In the genomic region with DNA sequence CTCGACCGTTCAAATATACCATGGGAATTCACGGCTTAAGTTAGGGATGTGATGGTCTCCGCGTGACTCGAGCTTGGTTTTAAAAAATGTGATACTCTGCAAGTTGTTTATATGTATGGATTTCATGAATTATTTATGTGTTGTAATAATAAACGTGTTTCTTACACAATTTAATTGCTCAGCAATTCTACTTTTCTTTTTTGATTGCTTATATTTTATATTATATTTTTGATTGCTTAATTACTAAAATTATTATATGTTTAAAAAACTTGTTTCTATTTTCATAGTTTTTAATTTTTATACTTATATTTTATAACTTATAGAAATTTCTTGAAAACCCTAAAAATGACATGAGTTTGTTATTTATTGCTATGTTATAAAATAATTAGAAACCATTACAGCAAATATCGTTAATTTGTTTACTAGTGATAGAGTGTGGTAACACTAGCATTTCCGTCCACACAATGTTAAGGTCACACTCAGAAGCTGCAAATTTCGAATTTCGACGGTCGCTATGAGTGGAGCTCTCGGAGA, we compare ENCODE assay signal across 1 fruit fly cellular context.
TF ChIP-seq lines count a peak whose summit lies in the region.

A gene (minus strand): TSS at position 6 of the 534 bp plus-strand sequence.
A gene (plus strand): TSS at position 476 of the 534 bp plus-strand sequence.

TF ChIP-seq in whole organism, embryonic, 481 proteins besides CTCF, POLR2A, EP300 and RAD21 (continued from another document and continues in another):
- TF ChIP-seq CG32772 (GFP tag; IDR thresholded peaks at IDR 0.05; lab: Robert Waterston, UW) (no peak), CG14710 (tag; optimal IDR thresholded peaks at IDR 0.05; lab: Kevin White, UChicago) (peak; percentile 99), Optix (GFP tag; IDR thresholded peaks at IDR 0.05; lab: Robert Waterston, UW) (no peak), CG2875 (GFP tag; optimal IDR thresholded peaks at IDR 0.05; lab: Kevin White, UChicago) (no peak), ttk (GFP tag; IDR thresholded peaks at IDR 0.05; lab: Robert Waterston, UW) (no peak), bbx (GFP tag; IDR thresholded peaks at IDR 0.05; lab: Robert Waterston, UW; ENCODE audit: partially characterized antibody) (no peak), zfh2 (GFP tag; optimal IDR thresholded peaks at IDR 0.05; lab: Kevin White, UChicago) (peak; percentile 8), sd (tag; optimal IDR thresholded peaks at IDR 0.05; lab: Kevin White, UChicago) (no peak), unpg (GFP tag; optimal IDR thresholded peaks at IDR 0.05; lab: Kevin White, UChicago) (peak; percentile 7), CG13123 (GFP tag; optimal IDR thresholded peaks at IDR 0.05; lab: Kevin White, UChicago) (no peak), slou (GFP tag; optimal IDR thresholded peaks at IDR 0.05; lab: Kevin White, UChicago) (no peak), Tbp (GFP tag; optimal IDR thresholded peaks at IDR 0.05; lab: Kevin White, UChicago) (no peak), CG2120 (GFP tag; optimal IDR thresholded peaks at IDR 0.05; lab: Kevin White, UChicago) (peak; percentile 52), schlank (tag; optimal IDR thresholded peaks at IDR 0.05; lab: Kevin White, UChicago) (no peak), kay (GFP tag; optimal IDR thresholded peaks at IDR 0.05; lab: Kevin White, UChicago) (no peak), CoRest (tag; optimal IDR thresholded peaks at IDR 0.05; lab: Kevin White, UChicago) (peak; percentile 71), CG11723 (GFP tag; optimal IDR thresholded peaks at IDR 0.05; lab: Kevin White, UChicago) (no peak), Fer3 (tag; optimal IDR thresholded peaks at IDR 0.05; lab: Kevin White, UChicago) (no peak), C15 (GFP tag; IDR thresholded peaks at IDR 0.05; lab: Robert Waterston, UW) (no peak), usp (GFP tag; optimal IDR thresholded peaks at IDR 0.05; lab: Kevin White, UChicago) (no peak), bab2 (GFP tag; optimal IDR thresholded peaks at IDR 0.05; lab: Kevin White, UChicago) (peak; percentile 27), CG12155 (GFP tag; optimal IDR thresholded peaks at IDR 0.05; lab: Kevin White, UChicago) (peak; percentile 21), CG18764 (GFP tag; optimal IDR thresholded peaks at IDR 0.05; lab: Kevin White, UChicago) (no peak), chn (GFP tag; optimal IDR thresholded peaks at IDR 0.05; lab: Kevin White, UChicago) (no peak), E2f2 (GFP tag; IDR thresholded peaks at IDR 0.05; lab: Robert Waterston, UW) (peak; percentile 66), Doc3 (GFP tag; IDR thresholded peaks at IDR 0.05; lab: Robert Waterston, UW; ENCODE audit: partially characterized antibody) (0 out of 3 replicates have a peak, but pooled peaks have one; percentile 9), Doc2 (GFP tag; IDR thresholded peaks at IDR 0.05; lab: Robert Waterston, UW) (no peak), Max (GFP tag; optimal IDR thresholded peaks at IDR 0.05; lab: Kevin White, UChicago) (no peak), CG17829 (tag; optimal IDR thresholded peaks at IDR 0.05; lab: Kevin White, UChicago) (peak; percentile 52), ab (GFP tag; optimal IDR thresholded peaks at IDR 0.05; lab: Kevin White, UChicago) (peak; percentile 14), br (optimal IDR thresholded peaks at IDR 0.05; lab: Kevin White, UChicago) (no peak), kah (GFP tag; optimal IDR thresholded peaks at IDR 0.05; lab: Kevin White, UChicago) (no peak), dati (GFP tag; IDR thresholded peaks at IDR 0.05; lab: Robert Waterston, UW) (0 out of 2 replicates have a peak, but pooled peaks have one; percentile 19), CG12744 (GFP tag; optimal IDR thresholded peaks at IDR 0.05; lab: Kevin White, UChicago) (no peak), CG16813 (GFP tag; IDR thresholded peaks at IDR 0.05; lab: Robert Waterston, UW; ENCODE audit: partially characterized antibody) (peak; percentile 59; the same call in 2 of the 3 replicates), Mes4 (GFP tag; optimal IDR thresholded peaks at IDR 0.05; lab: Kevin White, UChicago) (no peak), Kr (GFP tag; optimal IDR thresholded peaks at IDR 0.05; lab: Kevin White, UChicago) (no peak), NFAT (GFP tag; IDR thresholded peaks at IDR 0.05; lab: Robert Waterston, UW) (peak; percentile 82), CG4424 (GFP tag; optimal IDR thresholded peaks at IDR 0.05; lab: Kevin White, UChicago) (no peak), MESR4 (GFP tag; optimal IDR thresholded peaks at IDR 0.05; lab: Kevin White, UChicago) (no peak), CG6254 (GFP tag; optimal IDR thresholded peaks at IDR 0.05; lab: Kevin White, UChicago) (no peak), tgo (GFP tag; IDR thresholded peaks at IDR 0.05; lab: Robert Waterston, UW) (peak; percentile 15; the same call in 1 of the 3 replicates), NC2α (GFP tag; optimal IDR thresholded peaks at IDR 0.05; lab: Kevin White, UChicago) (no peak), CG43689 (GFP tag; IDR thresholded peaks at IDR 0.05; lab: Robert Waterston, UW) (no peak), Bdp1 (GFP tag; optimal IDR thresholded peaks at IDR 0.05; lab: Kevin White, UChicago) (no peak), CG10267 (tag; optimal IDR thresholded peaks at IDR 0.05; lab: Kevin White, UChicago) (peak; percentile 38), tx (GFP tag; optimal IDR thresholded peaks at IDR 0.05; lab: Kevin White, UChicago) (no peak), HmgD (GFP tag; optimal IDR thresholded peaks at IDR 0.05; lab: Kevin White, UChicago) (no peak), disco-r (GFP tag; optimal IDR thresholded peaks at IDR 0.05; lab: Kevin White, UChicago) (no peak), CG12236 (GFP tag; optimal IDR thresholded peaks at IDR 0.05; lab: Kevin White, UChicago) (no peak), H15 (GFP tag; IDR thresholded peaks at IDR 0.05; lab: Robert Waterston, UW) (peak; percentile 31; the same call in 1 of the 3 replicates), fd3F (GFP tag; optimal IDR thresholded peaks at IDR 0.05; lab: Kevin White, UChicago) (no peak), CG1529 (GFP tag; optimal IDR thresholded peaks at IDR 0.05; lab: Kevin White, UChicago) (no peak), CG1024 (GFP tag; IDR thresholded peaks at IDR 0.05; lab: Robert Waterston, UW) (peak; percentile 32; the same call in 1 of the 2 replicates), Meics (GFP tag; optimal IDR thresholded peaks at IDR 0.05; lab: Kevin White, UChicago) (peak; percentile 55), slp2 (GFP tag; optimal IDR thresholded peaks at IDR 0.05; lab: Kevin White, UChicago) (no peak), sug (tag; optimal IDR thresholded peaks at IDR 0.05; lab: Kevin White, UChicago) (peak; percentile 43), CG14860 (GFP tag; IDR thresholded peaks at IDR 0.05; lab: Robert Waterston, UW; ENCODE audit: partially characterized antibody) (0 out of 3 replicates have a peak, but pooled peaks have one; percentile 4), klu (GFP tag; IDR thresholded peaks at IDR 0.05; lab: Robert Waterston, UW) (peak; percentile 16; the same call in 1 of the 2 replicates), gem (tag; optimal IDR thresholded peaks at IDR 0.05; lab: Kevin White, UChicago) (peak; percentile 74), Hmr (GFP tag; optimal IDR thresholded peaks at IDR 0.05; lab: Kevin White, UChicago) (peak; percentile 55), E2f1 (GFP tag; IDR thresholded peaks at IDR 0.05; lab: Robert Waterston, UW) (peak; percentile 31; the same call in 1 of the 2 replicates), CG4617 (GFP tag; optimal IDR thresholded peaks at IDR 0.05; lab: Kevin White, UChicago; ENCODE audit: borderline replicate concordance) (no peak), CG1603 (tag; optimal IDR thresholded peaks at IDR 0.05; lab: Kevin White, UChicago) (peak; percentile 45), sna (GFP tag; IDR thresholded peaks at IDR 0.05; lab: Robert Waterston, UW; ENCODE audit: partially characterized antibody) (no peak), ewg (GFP tag; optimal IDR thresholded peaks at IDR 0.05; lab: Kevin White, UChicago) (peak; percentile 2), CG15073 (GFP tag; optimal IDR thresholded peaks at IDR 0.05; lab: Kevin White, UChicago) (no peak), scrt (GFP tag; optimal IDR thresholded peaks at IDR 0.05; lab: Kevin White, UChicago) (no peak), hbn (GFP tag; IDR thresholded peaks at IDR 0.05; lab: Robert Waterston, UW; ENCODE audit: partially characterized antibody) (no peak), CG11093 (GFP tag; IDR thresholded peaks at IDR 0.05; lab: Robert Waterston, UW) (no peak), cad (GFP tag; optimal IDR thresholded peaks at IDR 0.05; lab: Kevin White, UChicago) (no peak), oc (tag; optimal IDR thresholded peaks at IDR 0.05; lab: Kevin White, UChicago) (no peak), CG3726 (GFP tag; IDR thresholded peaks at IDR 0.05; lab: Robert Waterston, UW) (no peak), sens-2 (GFP tag; IDR thresholded peaks at IDR 0.05; lab: Robert Waterston, UW) (peak; percentile 31; the same call in 1 of the 2 replicates), CG13296 (GFP tag; optimal IDR thresholded peaks at IDR 0.05; lab: Kevin White, UChicago) (peak; percentile 40), CG10959 (GFP tag; IDR thresholded peaks at IDR 0.05; lab: Robert Waterston, UW) (no peak), croc (GFP tag; conservative IDR thresholded peaks at IDR 0.05; lab: Robert Waterston, UW) (no peak), Chrac-16 (GFP tag; optimal IDR thresholded peaks at IDR 0.05; lab: Kevin White, UChicago) (peak; percentile 32), Hr51 (GFP tag; optimal IDR thresholded peaks at IDR 0.05; lab: Kevin White, UChicago) (peak in 1 of 2 experiments; percentile 55), sqz (GFP tag; optimal IDR thresholded peaks at IDR 0.05; lab: Kevin White, UChicago) (peak; percentile 53), crol (GFP tag; IDR thresholded peaks at IDR 0.05; lab: Robert Waterston, UW) (no peak), Med (GFP tag; lab: Kevin White, UChicago) (peak; percentile 74), insv (GFP tag; optimal IDR thresholded peaks at IDR 0.05; lab: Kevin White, UChicago) (peak in 1 of 2 experiments; percentile 30), trh (GFP tag; optimal IDR thresholded peaks at IDR 0.05; lab: Kevin White, UChicago) (no peak), CG11085 (GFP tag; IDR thresholded peaks at IDR 0.05; lab: Robert Waterston, UW) (0 out of 2 replicates have a peak, but pooled peaks have one; percentile 6), hb (GFP tag; IDR thresholded peaks at IDR 0.05; lab: Robert Waterston, UW; ENCODE audit: partially characterized antibody) (no peak), vvl (GFP tag; IDR thresholded peaks at IDR 0.05; lab: Robert Waterston, UW) (peak; percentile 34; the same call in 1 of the 2 replicates), wor (GFP tag; IDR thresholded peaks at IDR 0.05; lab: Robert Waterston, UW) (no peak), Xbp1 (GFP tag; optimal IDR thresholded peaks at IDR 0.05; lab: Kevin White, UChicago) (peak; percentile 29), fru (optimal IDR thresholded peaks at IDR 0.05; lab: Kevin White, UChicago) (no peak), Ssrp (tag; optimal IDR thresholded peaks at IDR 0.05; lab: Kevin White, UChicago) (peak; percentile 48), Antp (GFP tag; optimal IDR thresholded peaks at IDR 0.05; lab: Kevin White, UChicago) (no peak), Fer2 (tag; optimal IDR thresholded peaks at IDR 0.05; lab: Kevin White, UChicago) (peak; percentile 19), Lim3 (GFP tag; IDR thresholded peaks at IDR 0.05; lab: Robert Waterston, UW) (no peak), CG15601 (tag; optimal IDR thresholded peaks at IDR 0.05; lab: Kevin White, UChicago) (peak; percentile 46), gcm2 (GFP tag; optimal IDR thresholded peaks at IDR 0.05; lab: Kevin White, UChicago) (no peak), salm (tag; optimal IDR thresholded peaks at IDR 0.05; lab: Kevin White, UChicago) (no peak), CG2678 (tag; optimal IDR thresholded peaks at IDR 0.05; lab: Kevin White, UChicago) (peak; percentile 54), CG6813 (GFP tag; optimal IDR thresholded peaks at IDR 0.05; lab: Kevin White, UChicago) (no peak), peb (GFP tag; IDR thresholded peaks at IDR 0.05; lab: Robert Waterston, UW) (no peak), crc (GFP tag; optimal IDR thresholded peaks at IDR 0.05; lab: Kevin White, UChicago) (no peak), Abd-B (GFP tag; optimal IDR thresholded peaks at IDR 0.05; lab: Kevin White, UChicago) (peak; percentile 53), HLH4C (GFP tag; IDR thresholded peaks at IDR 0.05; lab: Robert Waterston, UW; ENCODE audit: partially characterized antibody) (no peak), CG6175 (GFP tag; IDR thresholded peaks at IDR 0.05; lab: Robert Waterston, UW) (no peak), otp (GFP tag; IDR thresholded peaks at IDR 0.05; lab: Robert Waterston, UW) (no peak), CG17186 (GFP tag; optimal IDR thresholded peaks at IDR 0.05; lab: Kevin White, UChicago) (no peak), CG13424 (tag; optimal IDR thresholded peaks at IDR 0.05; lab: Kevin White, UChicago) (peak; percentile 57), CG11398 (GFP tag; optimal IDR thresholded peaks at IDR 0.05; lab: Kevin White, UChicago) (no peak), CG15696 (tag; optimal IDR thresholded peaks at IDR 0.05; lab: Kevin White, UChicago) (peak; percentile 49), Six4 (GFP tag; optimal IDR thresholded peaks at IDR 0.05; lab: Kevin White, UChicago) (no peak), Ets65A (GFP tag; lab: Kevin White, UChicago) (peak; percentile 63), sc (optimal IDR thresholded peaks at IDR 0.05; lab: Kevin White, UChicago) (no peak), sc (GFP tag; optimal IDR thresholded peaks at IDR 0.05; lab: Kevin White, UChicago) (no peak), trem (tag; optimal IDR thresholded peaks at IDR 0.05; lab: Kevin White, UChicago) (peak; percentile 36), az2 (GFP tag; optimal IDR thresholded peaks at IDR 0.05; lab: Kevin White, UChicago) (peak; percentile 3), cato (GFP tag; optimal IDR thresholded peaks at IDR 0.05; lab: Kevin White, UChicago; ENCODE audit: borderline replicate concordance) (no peak), CG8924 (tag; optimal IDR thresholded peaks at IDR 0.05; lab: Kevin White, UChicago) (peak; percentile 58), ind (GFP tag; optimal IDR thresholded peaks at IDR 0.05; lab: Kevin White, UChicago) (peak; percentile 28), CG6689 (GFP tag; IDR thresholded peaks at IDR 0.05; lab: Robert Waterston, UW) (peak; percentile 38; the same call in 1 of the 2 replicates), CG18476 (GFP tag; optimal IDR thresholded peaks at IDR 0.05; lab: Kevin White, UChicago) (no peak), Sry-β (GFP tag; optimal IDR thresholded peaks at IDR 0.05; lab: Kevin White, UChicago) (no peak), Scr (GFP tag; IDR thresholded peaks at IDR 0.05; lab: Robert Waterston, UW; ENCODE audit: partially characterized antibody) (peak; percentile 54), CG10979 (tag; optimal IDR thresholded peaks at IDR 0.05; lab: Kevin White, UChicago) (no peak), CG3995 (GFP tag; optimal IDR thresholded peaks at IDR 0.05; lab: Kevin White, UChicago) (peak; percentile 92), CG9932 (GFP tag; IDR thresholded peaks at IDR 0.05; lab: Robert Waterston, UW) (peak; percentile 72)
